Worm (Caenorhabditis elegans) whole organism, early embryonic: Measurements from ENCODE around the gene F46F5.7.

Experiments used
- B0310.2 ChIP-seq: sonication (generic microtip); optimal IDR thresholded peaks from 2 replicates; lab custom pipeline; 2016; ENCODE audit warnings: mild to moderate bottlenecking, missing genetic modification characterization, missing compliant biosample characterization
- F13C5.2 ChIP-seq: sonication (generic microtip); optimal IDR thresholded peaks from 2 replicates; lab custom pipeline; 2017; ENCODE audit warnings: mild to moderate bottlenecking, missing genetic modification characterization, inconsistent platforms, missing compliant biosample characterization
- aly-1 ChIP-seq: sonication (generic microtip); optimal IDR thresholded peaks from 2 replicates; lab custom pipeline; 2016; ENCODE audit warnings: missing genetic modification characterization, missing compliant biosample characterization
- ama-1 ChIP-seq: fragments of 150-350 bp; optimal IDR thresholded peaks from 2 replicates; lab custom pipeline; 2014
- ceh-13 ChIP-seq: fragments of 200-800 bp; sonication (Bioruptor generic); optimal IDR thresholded peaks from 2 replicates; lab custom pipeline; 2018; ENCODE audit warnings: mild to moderate bottlenecking, missing genetic modification characterization, missing compliant biosample characterization
- ceh-36 ChIP-seq: sonication (generic microtip); optimal IDR thresholded peaks from 2 replicates; lab custom pipeline; 2016; ENCODE audit warnings: missing genetic modification characterization, inconsistent platforms, missing compliant biosample characterization
- ets-7 ChIP-seq: sonication (generic microtip); optimal IDR thresholded peaks from 2 replicates; lab custom pipeline; 2016; ENCODE audit warnings: missing genotype, missing genetic modification characterization, missing compliant biosample characterization
- flt-1 ChIP-seq: fragments of 200-800 bp; sonication (Bioruptor generic); IDR thresholded peaks from 2 replicates; pipeline ENCODE4 v1.3.6; 2022; ENCODE audit warnings: missing genetic modification characterization, missing compliant biosample characterization
- hmbx-1 ChIP-seq: sonication (generic microtip); optimal IDR thresholded peaks from 2 replicates; lab custom pipeline; 2016; ENCODE audit warnings: mild to moderate bottlenecking, missing genetic modification characterization, missing compliant biosample characterization
- hmg-4 ChIP-seq: fragments of 200-800 bp; sonication (Bioruptor generic); optimal IDR thresholded peaks from 2 replicates; lab custom pipeline; 2018; ENCODE audit warnings: mild to moderate bottlenecking, missing genetic modification characterization, missing compliant biosample characterization
- hnd-1 ChIP-seq: sonication (generic microtip); optimal IDR thresholded peaks from 2 replicates; lab custom pipeline; 2016; ENCODE audit warnings: missing genetic modification characterization, missing compliant biosample characterization
- pes-1 ChIP-seq: fragments of 200-800 bp; sonication (Bioruptor generic); IDR thresholded peaks from 2 replicates; pipeline ENCODE4 v1.3.6; 2022; ENCODE audit warnings: missing genetic modification reagents, missing genetic modification characterization, missing compliant biosample characterization
- scrt-1 ChIP-seq: fragments of 200-800 bp; sonication (Bioruptor generic); IDR thresholded peaks from 2 replicates; pipeline ENCODE4 v1.3.6; 2022; ENCODE audit warnings: missing genetic modification characterization, missing compliant biosample characterization
- sea-1 ChIP-seq: fragments of 200-800 bp; sonication (Bioruptor generic); conservative IDR thresholded peaks from 2 replicates; pipeline ENCODE4 v1.3.6; 2022; ENCODE audit warnings: missing genetic modification characterization, missing compliant biosample characterization
- tbx-11 ChIP-seq: fragments of 200-800 bp; sonication (Bioruptor generic); IDR thresholded peaks from 2 replicates; pipeline ENCODE4 v1.3.6; 2022; ENCODE audit warnings: missing genetic modification characterization, missing compliant biosample characterization
- tbx-37 ChIP-seq: fragments of 200-800 bp; sonication (Bioruptor generic); conservative IDR thresholded peaks from 2 replicates; pipeline ENCODE4 v1.3.6; 2022; ENCODE audit warnings: missing genetic modification reagents, missing genetic modification characterization, missing compliant biosample characterization
- tra-4 ChIP-seq: sonication (generic microtip); optimal IDR thresholded peaks from 2 replicates; lab custom pipeline; 2017; ENCODE audit warnings: missing genetic modification characterization, missing compliant biosample characterization

The F46F5.7 gene

DNA sequence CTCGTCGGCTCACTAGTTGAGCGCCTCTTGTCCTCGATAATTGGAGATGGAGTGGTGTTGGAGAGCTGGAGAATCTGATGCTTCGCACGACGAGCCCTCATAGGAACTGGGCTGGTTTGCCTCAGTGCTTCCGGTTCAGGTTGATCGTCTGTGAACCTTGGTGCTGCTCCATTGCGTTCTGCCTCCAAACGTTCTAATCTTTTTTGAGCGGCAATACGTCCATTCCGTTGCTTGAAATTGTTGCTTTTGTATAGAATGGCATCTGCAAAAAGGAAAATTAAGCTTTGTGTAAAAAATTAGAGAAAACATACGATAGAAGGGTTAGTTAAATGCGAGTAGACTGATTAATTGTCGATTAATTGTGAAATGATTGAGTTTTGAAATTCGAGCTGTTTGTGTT, 7.5 kb downstream of the F46F5.7 start, which contains the start of gene F46F5.5:
Gene F46F5.5, minus strand, starts transcription at position 101 of the 400 bp plus-strand sequence.
- TF ChIP-seq ceh-13 (no peak), hmbx-1 (tag; lab: Kevin White, UChicago) (no peak), B0310.2 (tag; lab: Kevin White, UChicago) (no peak), pes-1 (GFP tag; lab: Robert Waterston, UW) (no peak), ets-7 (tag; lab: Kevin White, UChicago) (no peak), hmg-4 (no peak), tra-4 (tag; lab: Kevin White, UChicago) (no peak), ama-1 (lab: Kevin White, UChicago) (no peak), flt-1 (GFP tag; lab: Robert Waterston, UW) (no peak)

DNA sequence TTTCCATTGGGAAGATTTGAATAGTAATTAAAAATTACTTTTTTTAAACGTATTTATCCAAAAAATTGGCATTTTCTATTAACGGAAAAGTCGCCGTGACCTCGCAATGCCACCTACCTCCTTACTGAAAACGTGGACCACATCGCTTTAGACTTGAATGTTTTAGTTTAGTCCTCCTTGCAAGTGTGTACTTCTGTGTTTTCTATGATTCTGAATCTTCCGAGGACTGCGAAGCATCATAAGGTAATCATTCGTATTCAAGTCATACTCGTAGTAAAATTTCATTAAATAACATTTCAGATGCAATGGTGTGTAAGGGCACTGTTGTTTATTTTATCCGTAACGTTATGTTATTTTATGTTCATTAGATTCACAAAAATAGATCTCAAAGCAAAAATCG, 12.0 kb downstream of the F46F5.7 start, which contains the start of gene F46F5.11:
Gene F46F5.11, plus strand, starts transcription at position 301 of the 400 bp plus-strand sequence.
- TF ChIP-seq tbx-37 (GFP tag; lab: Robert Waterston, UW) = no peak
- no peak for TF ChIP-seq aly-1 (tag; lab: Kevin White, UChicago)
- no peak for TF ChIP-seq F13C5.2 (tag; lab: Kevin White, UChicago)
- TF ChIP-seq ama-1 (lab: Kevin White, UChicago) = no peak
- no peak for TF ChIP-seq ceh-13

DNA sequence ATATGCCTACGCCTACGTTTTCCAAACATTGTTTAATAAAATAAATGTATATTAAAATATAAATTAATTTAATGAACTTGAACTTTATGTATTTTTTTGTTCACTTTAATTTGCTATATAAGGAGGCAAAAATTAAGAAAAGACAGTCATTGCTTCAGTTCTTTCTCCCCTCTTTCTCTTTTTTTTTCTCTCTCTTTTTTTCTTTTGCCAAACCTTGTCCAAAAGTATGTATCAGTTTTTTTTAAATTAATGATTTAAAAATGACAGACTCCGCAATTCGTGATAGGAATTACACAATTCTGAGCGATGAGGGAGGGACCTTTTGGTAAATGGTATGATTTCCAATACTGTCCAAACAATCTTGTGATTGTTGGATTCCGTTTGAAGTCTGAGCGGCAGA, 17.4 kb downstream of the F46F5.7 start, which contains the start of gene F46F5.13:
Gene F46F5.13, plus strand, starts transcription at position 301 of the 400 bp plus-strand sequence.
- no peak for TF ChIP-seq tbx-37 (GFP tag; lab: Robert Waterston, UW)
- TF ChIP-seq aly-1 (tag; lab: Kevin White, UChicago) = no peak
- TF ChIP-seq hmg-4 = no peak
- TF ChIP-seq scrt-1 (GFP tag; lab: Robert Waterston, UW) = no peak
- TF ChIP-seq ets-7 (tag; lab: Kevin White, UChicago) = no peak
- no peak for TF ChIP-seq hnd-1 (tag; lab: Kevin White, UChicago)
- TF ChIP-seq B0310.2 (tag; lab: Kevin White, UChicago) = no peak
- TF ChIP-seq sea-1 = no peak
- no peak for TF ChIP-seq hmbx-1 (tag; lab: Kevin White, UChicago)
- TF ChIP-seq ceh-36 (tag; lab: Kevin White, UChicago) = no peak
- TF ChIP-seq F13C5.2 (tag; lab: Kevin White, UChicago) = no peak
- TF ChIP-seq flt-1 (GFP tag; lab: Robert Waterston, UW) = no peak
- TF ChIP-seq pes-1 (GFP tag; lab: Robert Waterston, UW) = no peak
- TF ChIP-seq tra-4 (tag; lab: Kevin White, UChicago) = no peak
- no peak for TF ChIP-seq ceh-13
- TF ChIP-seq ama-1 (lab: Kevin White, UChicago) = no peak
- no peak for TF ChIP-seq tbx-11 (GFP tag; lab: Robert Waterston, UW)

DNA sequence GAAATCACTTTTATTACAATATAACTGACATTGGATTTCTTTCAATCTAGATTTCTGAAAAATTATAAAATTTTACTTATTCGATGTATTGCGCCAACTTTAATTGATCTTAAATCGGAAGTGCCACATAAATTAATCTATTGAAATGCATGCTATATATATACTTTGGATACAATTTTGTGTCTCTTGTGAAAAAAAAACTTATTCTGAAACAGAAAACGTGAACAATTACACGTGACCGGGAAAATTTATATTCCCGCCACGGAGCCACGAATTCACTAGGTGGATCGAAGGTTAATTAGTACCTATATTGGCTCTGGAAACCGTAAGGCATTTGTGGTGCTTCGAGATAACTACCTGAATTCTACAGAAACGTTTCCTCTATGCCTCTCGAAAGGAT, 20.7 kb downstream of the F46F5.7 start, which contains the start of gene F46F5.14:
Gene F46F5.14, plus strand, starts transcription at position 301 of the 400 bp plus-strand sequence.
- TF ChIP-seq ceh-36 (tag; lab: Kevin White, UChicago) (no peak), pes-1 (GFP tag; lab: Robert Waterston, UW) (no peak), tra-4 (tag; lab: Kevin White, UChicago) (no peak), sea-1 (no peak), flt-1 (GFP tag; lab: Robert Waterston, UW) (no peak), hmg-4 (no peak), tbx-37 (GFP tag; lab: Robert Waterston, UW) (no peak), ets-7 (tag; lab: Kevin White, UChicago) (no peak), hmbx-1 (tag; lab: Kevin White, UChicago) (no peak), B0310.2 (tag; lab: Kevin White, UChicago) (no peak), hnd-1 (tag; lab: Kevin White, UChicago) (no peak), tbx-11 (GFP tag; lab: Robert Waterston, UW) (no peak), ama-1 (lab: Kevin White, UChicago) (no peak), ceh-13 (no peak), aly-1 (tag; lab: Kevin White, UChicago) (no peak)

DNA sequence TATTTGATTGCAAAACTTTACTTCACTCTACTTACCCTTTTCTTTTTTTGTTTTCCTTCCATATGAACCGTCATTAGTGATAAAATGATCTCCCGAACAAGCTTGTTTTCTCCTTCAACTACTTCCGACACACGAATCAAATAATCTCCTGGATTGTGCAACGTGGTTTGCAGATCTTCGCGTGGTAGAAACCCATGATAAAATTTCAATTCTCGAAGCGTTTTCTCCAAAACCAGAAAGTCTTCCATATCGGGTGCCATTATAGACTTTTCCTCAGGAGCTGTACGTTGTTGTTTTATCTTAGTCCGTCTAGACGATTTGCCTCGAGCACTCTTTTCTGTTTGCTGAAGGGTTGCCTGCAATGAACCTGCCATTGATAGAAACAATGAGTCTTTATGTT, 23.0 kb downstream of the F46F5.7 start:
- TF ChIP-seq ets-7 (tag; lab: Kevin White, UChicago) (no peak), scrt-1 (GFP tag; lab: Robert Waterston, UW) (no peak), aly-1 (tag; lab: Kevin White, UChicago) (no peak), F13C5.2 (tag; lab: Kevin White, UChicago) (no peak), ceh-36 (tag; lab: Kevin White, UChicago) (no peak)

DNA sequence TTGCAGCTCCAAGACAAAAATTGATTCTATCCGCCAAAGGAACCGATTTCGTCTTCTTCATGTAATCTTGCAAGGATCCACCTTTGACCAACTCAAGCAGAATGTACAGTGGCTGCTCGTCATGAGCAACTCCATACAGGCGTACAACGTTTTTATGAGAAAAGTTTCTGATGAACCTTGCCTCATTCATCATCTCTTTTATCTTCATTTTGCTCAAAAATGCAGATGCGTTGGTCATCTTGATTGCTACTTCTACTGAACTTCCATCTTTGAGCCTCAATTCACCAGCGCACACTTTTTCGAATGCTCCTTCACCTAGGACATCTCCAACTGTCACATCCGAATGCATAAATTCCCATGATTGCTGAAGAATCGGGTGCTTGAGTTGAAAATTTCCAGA, 23.5 kb downstream of the F46F5.7 start:
- TF ChIP-seq hmg-4 = no peak

DNA sequence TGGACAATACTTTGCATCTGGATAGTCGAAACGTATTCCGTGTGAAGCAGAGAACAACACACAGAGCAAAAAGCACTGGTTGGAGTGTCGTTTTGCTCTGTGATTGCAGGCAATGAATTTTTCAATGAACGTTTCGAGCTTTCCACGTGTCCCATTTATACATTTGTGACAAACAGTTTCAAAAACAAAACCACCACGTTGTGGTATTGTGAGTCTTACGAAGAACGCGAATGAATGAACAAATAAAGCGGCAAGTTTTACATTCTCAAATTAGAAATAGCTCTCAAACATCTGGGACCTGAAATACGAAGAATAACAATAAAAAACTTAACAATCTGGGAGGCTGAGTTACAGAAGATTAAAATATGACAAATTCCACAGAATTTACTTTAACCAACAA, 28.6 kb downstream of the F46F5.7 start, which contains the start of gene F46F5.1:
Gene F46F5.1, minus strand, starts transcription at position 101 of the 400 bp plus-strand sequence.
- no peak for TF ChIP-seq pes-1 (GFP tag; lab: Robert Waterston, UW)

DNA sequence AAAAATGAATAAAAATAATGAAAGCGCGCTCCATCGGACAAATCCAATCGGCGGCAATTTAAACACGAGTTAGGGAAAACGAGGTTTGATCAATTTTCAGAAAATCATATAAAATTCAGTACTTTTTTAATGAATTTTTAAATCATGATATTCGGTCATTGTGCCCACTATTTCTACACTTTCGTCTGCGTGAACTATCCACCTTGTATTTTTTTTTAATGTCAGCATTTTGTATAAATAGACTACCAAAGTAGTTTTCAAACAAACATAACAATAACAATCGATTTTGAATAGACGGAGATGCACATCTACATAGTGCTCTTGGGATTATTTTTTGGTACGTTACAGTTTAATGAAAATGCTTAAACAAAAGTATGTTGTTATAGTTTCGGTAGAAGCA, 32.3 kb downstream of the F46F5.7 start, which contains the start of gene F46F5.15:
Gene F46F5.15, plus strand, starts transcription at position 301 of the 400 bp plus-strand sequence.
- TF ChIP-seq ets-7 (tag; lab: Kevin White, UChicago) = no peak
- TF ChIP-seq hmg-4 = no peak
- TF ChIP-seq ama-1 (lab: Kevin White, UChicago) = no peak
- TF ChIP-seq flt-1 (GFP tag; lab: Robert Waterston, UW) = no peak
- no peak for TF ChIP-seq sea-1
- TF ChIP-seq F13C5.2 (tag; lab: Kevin White, UChicago) = no peak
- TF ChIP-seq pes-1 (GFP tag; lab: Robert Waterston, UW) = no peak
- no peak for TF ChIP-seq hnd-1 (tag; lab: Kevin White, UChicago)
- no peak for TF ChIP-seq tbx-37 (GFP tag; lab: Robert Waterston, UW)
- TF ChIP-seq hmbx-1 (tag; lab: Kevin White, UChicago) = no peak
- no peak for TF ChIP-seq B0310.2 (tag; lab: Kevin White, UChicago)
- no peak for TF ChIP-seq ceh-13
- no peak for TF ChIP-seq tra-4 (tag; lab: Kevin White, UChicago)
- TF ChIP-seq aly-1 (tag; lab: Kevin White, UChicago) = no peak
- TF ChIP-seq ceh-36 (tag; lab: Kevin White, UChicago) = no peak
- TF ChIP-seq scrt-1 (GFP tag; lab: Robert Waterston, UW) = no peak
- TF ChIP-seq tbx-11 (GFP tag; lab: Robert Waterston, UW) = no peak
